ENCODE assay signal across 2 worm cellular contexts in the genomic region with DNA sequence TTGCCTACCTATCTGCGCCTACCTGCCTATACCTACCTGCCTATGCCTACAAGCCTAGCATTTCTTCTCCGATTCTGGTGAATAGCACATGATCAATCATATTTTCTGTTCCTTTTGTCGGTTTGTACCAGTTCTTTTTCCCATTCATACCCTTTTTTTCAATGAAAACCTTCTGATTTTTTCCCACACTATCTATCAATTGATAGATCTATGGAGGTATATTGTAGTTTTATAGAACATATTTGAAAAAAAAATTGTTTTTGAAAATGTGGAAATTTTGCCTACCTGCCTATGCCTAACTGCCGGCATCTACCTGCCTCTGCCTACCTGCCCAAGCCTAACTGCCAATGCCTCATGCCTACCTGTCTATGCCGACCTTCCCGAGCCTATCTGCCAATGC.
TF ChIP-seq lines count a peak whose summit lies in the region.

No protein-coding gene starts in this region.

TF ChIP-seq in whole organism, L4 larva, 104 proteins besides CTCF, POLR2A, EP300 and RAD21:
- TF ChIP-seq aha-1 (tag; lab: Kevin White, UChicago) (peak; percentile 91), ama-1 (optimal IDR thresholded peaks at IDR 0.05; lab: Kevin White, UChicago) (no peak)

TF ChIP-seq in whole organism, young adult, 124 proteins besides CTCF, POLR2A, EP300 and RAD21:
- TF ChIP-seq zfh-2 (GFP tag; conservative IDR thresholded peaks at IDR 0.05; lab: Robert Waterston, UW) (0 out of 2 replicates have a peak, but pooled peaks have one; percentile 15), ekl-4 (GFP tag; IDR thresholded peaks at IDR 0.05; lab: Robert Waterston, UW) (no peak)
TF ChIP-seq in whole organism, young adult: peak in this region for 1.
